Fruit fly (Drosophila melanogaster): ENCODE measurements around the gene Herp.

Gene Herp

dm6 chr2L:7809699-7810088 lies 9.8 kb upstream of the Herp start (continued):
- peak; percentile 49 for TF ChIP-seq CG34376 (GFP tag; optimal IDR thresholded peaks at IDR 0.05)
- TF ChIP-seq NFAT (GFP tag; IDR thresholded peaks at IDR 0.05): peak; percentile 4; the same call in 1 of the 2 replicates
- no peak for TF ChIP-seq Bdp1 (GFP tag; optimal IDR thresholded peaks at IDR 0.05)
- peak in 1 of 2 experiments; percentile 92 for TF ChIP-seq Pdp1 (GFP tag; optimal IDR thresholded peaks at IDR 0.05)
- TF ChIP-seq gfzf (GFP tag; optimal IDR thresholded peaks at IDR 0.05): peak; percentile 67
- TF ChIP-seq sug (tag; optimal IDR thresholded peaks at IDR 0.05): peak; percentile 39
- peak; percentile 91 for TF ChIP-seq sens (GFP tag)
- TF ChIP-seq row (GFP tag; IDR thresholded peaks at IDR 0.05): peak; percentile 27; the same call in 1 of the 3 replicates
- no peak for TF ChIP-seq CG3847 (GFP tag; IDR thresholded peaks at IDR 0.05)
- peak; percentile 57 for TF ChIP-seq gro (GFP tag; optimal IDR thresholded peaks at IDR 0.05)
- TF ChIP-seq Dll (GFP tag; IDR thresholded peaks at IDR 0.05; ENCODE audit: partially characterized antibody): peak; percentile 34; the same call in 1 of the 4 replicates
- no peak for TF ChIP-seq CG10654 (GFP tag; optimal IDR thresholded peaks at IDR 0.05)
- 0 out of 2 replicates have a peak, but pooled peaks have one; percentile 35 for TF ChIP-seq Dref (GFP tag; IDR thresholded peaks at IDR 0.05)
- TF ChIP-seq nerfin-2 (GFP tag; IDR thresholded peaks at IDR 0.05; ENCODE audit: partially characterized antibody): peak; percentile 26; the same call in 1 of the 2 replicates
- TF ChIP-seq CG3281 (GFP tag; optimal IDR thresholded peaks at IDR 0.05): peak; percentile 28
- TF ChIP-seq Hand (GFP tag; optimal IDR thresholded peaks at IDR 0.05): peak; percentile 12
- peak; percentile 10 for TF ChIP-seq CG7786 (GFP tag; optimal IDR thresholded peaks at IDR 0.05)
- no peak for TF ChIP-seq CG9609 (GFP tag; optimal IDR thresholded peaks at IDR 0.05)
- TF ChIP-seq ranshi (GFP tag; IDR thresholded peaks at IDR 0.05): peak; percentile 17; the same call in 1 of the 2 replicates
- no peak for TF ChIP-seq Sry-β (GFP tag; optimal IDR thresholded peaks at IDR 0.05)
- TF ChIP-seq CG13624 (GFP tag; optimal IDR thresholded peaks at IDR 0.05): peak; percentile 61
- peak; percentile 50 for TF ChIP-seq CG12659 (GFP tag; optimal IDR thresholded peaks at IDR 0.05)
- TF ChIP-seq knrl (GFP tag; IDR thresholded peaks at IDR 0.05; ENCODE audit: partially characterized antibody): no peak
- TF ChIP-seq dpn (GFP tag; optimal IDR thresholded peaks at IDR 0.05): no peak
- TF ChIP-seq crol (GFP tag; IDR thresholded peaks at IDR 0.05): peak; percentile 96
- TF ChIP-seq Med (GFP tag): peak; percentile 91
- peak; percentile 56 for TF ChIP-seq nom (GFP tag; optimal IDR thresholded peaks at IDR 0.05)
- TF ChIP-seq pan (optimal IDR thresholded peaks at IDR 0.05): no peak
- peak in 1 of 2 experiments; percentile 43 for TF ChIP-seq pan (GFP tag; optimal IDR thresholded peaks at IDR 0.05 in 1 of 2, IDR thresholded peaks at IDR 0.05 in 1 of 2)
- TF ChIP-seq Atf6 (GFP tag; IDR thresholded peaks at IDR 0.05): peak; percentile 58; the same call in 1 of the 2 replicates
- TF ChIP-seq CG4707 (GFP tag; optimal IDR thresholded peaks at IDR 0.05): peak; percentile 34
- peak; percentile 28 for TF ChIP-seq ash1 (GFP tag; optimal IDR thresholded peaks at IDR 0.05)

DNA sequence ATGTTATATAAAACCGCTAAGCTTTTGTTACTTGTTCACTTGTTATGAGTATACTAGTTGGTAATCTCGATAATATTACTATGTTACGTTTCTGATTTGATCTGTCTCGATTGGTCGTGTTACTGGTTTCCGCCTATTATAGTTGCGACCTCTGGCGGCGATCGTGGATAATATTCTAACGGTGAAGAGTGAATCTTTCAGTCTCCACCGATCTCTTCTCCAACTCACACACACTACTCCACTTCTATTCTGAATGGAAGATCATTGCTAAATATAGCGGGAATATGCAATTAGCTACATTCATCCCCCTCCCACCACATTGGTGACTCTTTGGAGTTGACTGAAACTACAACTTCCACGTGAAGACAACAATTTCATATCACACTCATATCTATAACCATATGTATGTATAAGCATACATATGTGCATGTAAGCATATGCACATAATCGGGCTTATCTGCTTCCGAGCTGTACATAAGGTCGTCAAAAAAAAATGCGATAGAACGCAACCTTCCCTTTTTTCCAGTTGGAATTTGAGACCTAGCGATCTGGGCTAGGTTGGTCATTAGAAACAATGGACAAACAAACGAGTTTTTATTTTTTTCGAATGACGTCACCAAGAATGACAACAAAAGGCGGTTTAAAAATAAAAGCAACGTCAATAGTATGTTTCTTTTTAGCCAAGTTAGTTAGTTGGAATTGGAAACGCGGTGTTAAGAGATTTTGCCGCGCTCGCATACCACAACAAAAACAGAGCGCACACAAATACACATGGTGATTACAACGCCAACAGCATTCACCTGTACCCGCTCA lies 9.2 kb upstream of the Herp start:
- peak; percentile 21 for TF ChIP-seq twi (tag; optimal IDR thresholded peaks at IDR 0.05)
- TF ChIP-seq E2f1 (GFP tag; IDR thresholded peaks at IDR 0.05): peak; percentile 40; the same call in 1 of the 2 replicates
- peak; percentile 58 for TF ChIP-seq mirr (GFP tag; optimal IDR thresholded peaks at IDR 0.05)
- 0 out of 3 replicates have a peak, but pooled peaks have one; percentile 8 for TF ChIP-seq CG2199 (GFP tag; IDR thresholded peaks at IDR 0.05)
- peak in 1 of 2 experiments; percentile 78 for TF ChIP-seq eve (GFP tag; optimal IDR thresholded peaks at IDR 0.05)
- TF ChIP-seq CG12769 (tag; optimal IDR thresholded peaks at IDR 0.05): peak; percentile 13
- no peak for TF ChIP-seq CG14667 (GFP tag; IDR thresholded peaks at IDR 0.05)
- 0 out of 2 replicates have a peak, but pooled peaks have one; percentile 28 for TF ChIP-seq CG32532 (GFP tag; IDR thresholded peaks at IDR 0.05)
- no peak for TF ChIP-seq ro (GFP tag; IDR thresholded peaks at IDR 0.05)
- peak; percentile 49 for TF ChIP-seq exex (tag; optimal IDR thresholded peaks at IDR 0.05)
- TF ChIP-seq so (GFP tag; IDR thresholded peaks at IDR 0.05): peak; percentile 21; the same call in 1 of the 3 replicates
- TF ChIP-seq stc (GFP tag; IDR thresholded peaks at IDR 0.05): peak; percentile 9; the same call in 1 of the 2 replicates
- TF ChIP-seq CG8290 (GFP tag; optimal IDR thresholded peaks at IDR 0.05): no peak
- TF ChIP-seq CG8290 (tag; optimal IDR thresholded peaks at IDR 0.05): peak in 1 of 2 experiments; percentile 27
- TF ChIP-seq insv (GFP tag; optimal IDR thresholded peaks at IDR 0.05): peak in 1 of 2 experiments; percentile 60
- no peak for TF ChIP-seq sens (GFP tag)
- TF ChIP-seq CG4328 (GFP tag; optimal IDR thresholded peaks at IDR 0.05): peak; percentile 37
- no peak for TF ChIP-seq Fer2 (tag; optimal IDR thresholded peaks at IDR 0.05)
- TF ChIP-seq zfh1 (GFP tag; IDR thresholded peaks at IDR 0.05): 0 out of 3 replicates have a peak, but pooled peaks have one; percentile 3
